Worm (Caenorhabditis elegans): Measurements from ENCODE around the gene F58B3.6.

F58B3.6 gene

DNA sequence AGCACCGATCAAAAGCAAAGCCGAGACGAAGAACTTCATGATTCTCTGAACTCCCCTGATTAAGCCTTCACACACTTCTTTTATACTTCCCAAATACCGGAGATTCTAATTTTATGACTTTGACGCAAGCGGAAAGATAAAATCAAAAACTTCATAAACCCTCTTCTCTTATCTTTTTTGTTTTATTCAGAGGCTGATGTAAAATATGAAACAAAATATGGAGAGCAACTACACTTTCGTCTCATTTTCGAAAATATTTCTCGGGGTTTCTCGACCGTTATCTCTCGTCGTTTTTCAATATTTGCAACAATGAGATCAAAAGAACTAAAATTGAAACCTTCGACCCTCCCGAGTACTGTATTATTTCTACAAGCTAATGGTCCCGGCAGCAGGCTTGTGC is 13.4 kb upstream of the F58B3.6 start, which contains the start of gene lys-4 (continued):
- TF ChIP-seq F37D6.2 (tag; optimal IDR thresholded peaks at IDR 0.05) (no peak), lim-7 (GFP tag; IDR thresholded peaks at IDR 0.05) (no peak), ceh-82 (tag; optimal IDR thresholded peaks at IDR 0.05) (no peak), hmg-1.1 (GFP tag; IDR thresholded peaks at IDR 0.05) (no peak)

DNA sequence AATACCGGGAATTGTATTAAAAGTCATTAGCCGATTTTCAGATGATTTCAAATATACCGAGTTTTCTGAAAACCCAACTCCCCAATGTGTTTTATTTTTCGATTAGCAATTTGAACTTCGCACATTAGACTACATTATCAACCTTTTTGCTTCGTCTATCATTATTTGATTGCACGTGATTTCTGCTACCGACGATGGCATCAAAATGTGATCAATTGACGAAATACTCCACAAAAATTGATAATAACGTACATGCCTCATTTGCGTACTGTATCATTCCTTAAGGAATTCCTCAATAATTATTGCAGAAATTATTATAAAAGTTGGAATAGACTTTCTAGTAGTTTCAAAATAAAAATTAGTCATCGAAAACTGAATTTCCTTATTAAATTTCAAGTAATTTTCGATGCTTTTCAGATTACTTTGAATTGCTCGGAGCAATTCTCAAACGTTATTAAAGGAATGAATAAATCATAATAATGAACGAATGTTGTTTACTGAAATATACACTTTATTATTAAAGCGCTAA is 12.6 kb upstream of the F58B3.6 start:
- peak; percentile 59 for TF ChIP-seq hlh-11 (tag; optimal IDR thresholded peaks at IDR 0.05)
- TF ChIP-seq daf-16 (GFP tag; optimal IDR thresholded peaks at IDR 0.05) = no peak
- peak; percentile 37 for TF ChIP-seq daf-16 (tag; optimal IDR thresholded peaks at IDR 0.05)
- peak; percentile 32 for TF ChIP-seq hlh-30 (tag; optimal IDR thresholded peaks at IDR 0.05; ENCODE audit: insufficient read depth)
- no peak for TF ChIP-seq nhr-10 (tag; optimal IDR thresholded peaks at IDR 0.05)
- TF ChIP-seq dve-1 (tag; optimal IDR thresholded peaks at IDR 0.05; ENCODE audit: insufficient read depth) = peak; percentile 67
- peak; percentile 65 for TF ChIP-seq pqm-1 (tag; optimal IDR thresholded peaks at IDR 0.05)
- no peak for TF ChIP-seq ama-1 (optimal IDR thresholded peaks at IDR 0.05)
- peak; percentile 61 for TF ChIP-seq nhr-28 (tag; optimal IDR thresholded peaks at IDR 0.05)
- TF ChIP-seq unc-62 (GFP tag; optimal IDR thresholded peaks at IDR 0.05 in 1 of 2) = peak in 1 of 2 experiments; percentile 88
- TF ChIP-seq unc-62 (tag; optimal IDR thresholded peaks at IDR 0.05) = no peak
- TF ChIP-seq aha-1 (tag) = peak; percentile 74
- TF ChIP-seq dmd-6 (GFP tag; IDR thresholded peaks at IDR 0.05) = peak; percentile 70

DNA sequence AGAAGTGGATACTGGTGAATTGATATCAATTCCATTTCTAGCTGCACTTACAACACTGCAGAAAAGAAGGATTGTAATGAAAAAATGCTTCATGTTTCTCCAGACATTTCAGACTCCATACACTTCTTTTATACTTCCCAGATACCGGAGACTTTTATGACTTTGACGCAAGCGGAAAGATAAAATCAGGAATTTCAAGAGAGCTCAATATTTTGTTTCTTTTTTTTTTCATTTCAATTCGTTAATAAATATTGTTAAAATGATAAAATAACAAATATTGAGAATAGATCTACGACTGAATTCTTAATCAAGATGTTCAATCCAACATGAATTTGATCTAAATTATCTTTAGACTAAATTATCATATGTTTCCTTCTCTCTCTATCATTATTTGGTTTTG is 11.0 kb upstream of the F58B3.6 start, which contains the start of gene lys-5:
Gene lys-5 (minus strand): TSS at position 101 of the 400 bp plus-strand sequence.
- TF ChIP-seq nhr-28 (tag; optimal IDR thresholded peaks at IDR 0.05) = no peak
- no peak for TF ChIP-seq arid-1 (GFP tag; conservative IDR thresholded peaks at IDR 0.05)
- TF ChIP-seq aha-1 (tag) = peak; percentile 41

DNA sequence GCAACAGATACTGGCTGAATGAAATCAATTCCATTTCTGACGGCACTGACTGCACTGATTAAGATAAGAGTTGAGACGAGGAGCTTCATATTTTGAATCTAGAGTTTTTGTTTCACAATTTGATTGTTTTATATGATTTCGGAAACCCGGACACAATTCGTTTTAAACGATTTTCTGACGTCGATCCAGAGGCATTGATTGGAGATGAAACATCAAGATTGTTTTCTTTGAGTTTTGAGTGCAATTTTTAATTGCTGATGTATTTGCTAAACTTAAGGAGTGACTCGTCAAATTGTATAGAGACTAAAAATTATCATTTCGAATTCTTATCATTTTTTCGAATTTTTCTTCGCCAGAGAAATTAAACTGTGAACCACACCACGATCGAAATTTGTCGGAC is 8.6 kb upstream of the F58B3.6 start, which contains the start of gene lys-6:
Gene lys-6 (minus strand): TSS at position 101 of the 400 bp plus-strand sequence.
- TF ChIP-seq daf-12 (tag; optimal IDR thresholded peaks at IDR 0.05) (no peak), zag-1 (tag; optimal IDR thresholded peaks at IDR 0.05) (no peak), nhr-48 (tag; optimal IDR thresholded peaks at IDR 0.05) (no peak), dmd-9 (GFP tag; IDR thresholded peaks at IDR 0.05) (no peak), unc-39 (tag; optimal IDR thresholded peaks at IDR 0.05) (no peak), hmg-1.1 (GFP tag; IDR thresholded peaks at IDR 0.05) (no peak), F49E8.2 (tag; optimal IDR thresholded peaks at IDR 0.05; ENCODE audit: borderline replicate concordance) (no peak), mes-2 (tag; optimal IDR thresholded peaks at IDR 0.05; ENCODE audit: poor library complexity, severe bottlenecking) (no peak), dmd-6 (GFP tag; IDR thresholded peaks at IDR 0.05) (no peak), ceh-32 (tag; optimal IDR thresholded peaks at IDR 0.05; ENCODE audit: poor library complexity) (no peak), Y75B8A.6 (GFP tag; IDR thresholded peaks at IDR 0.05) (no peak), jun-1 (tag; optimal IDR thresholded peaks at IDR 0.05) (no peak), hif-1 (tag; optimal IDR thresholded peaks at IDR 0.05) (no peak), lin-38 (GFP tag; IDR thresholded peaks at IDR 0.05) (no peak), T20F7.1 (GFP tag; optimal IDR thresholded peaks at IDR 0.05) (no peak), ces-1 (GFP tag; optimal IDR thresholded peaks at IDR 0.05) (no peak), hlh-30 (tag; optimal IDR thresholded peaks at IDR 0.05; ENCODE audit: insufficient read depth) (no peak), nhr-111 (GFP tag; optimal IDR thresholded peaks at IDR 0.05) (no peak), hlh-11 (tag; optimal IDR thresholded peaks at IDR 0.05) (no peak)

DNA sequence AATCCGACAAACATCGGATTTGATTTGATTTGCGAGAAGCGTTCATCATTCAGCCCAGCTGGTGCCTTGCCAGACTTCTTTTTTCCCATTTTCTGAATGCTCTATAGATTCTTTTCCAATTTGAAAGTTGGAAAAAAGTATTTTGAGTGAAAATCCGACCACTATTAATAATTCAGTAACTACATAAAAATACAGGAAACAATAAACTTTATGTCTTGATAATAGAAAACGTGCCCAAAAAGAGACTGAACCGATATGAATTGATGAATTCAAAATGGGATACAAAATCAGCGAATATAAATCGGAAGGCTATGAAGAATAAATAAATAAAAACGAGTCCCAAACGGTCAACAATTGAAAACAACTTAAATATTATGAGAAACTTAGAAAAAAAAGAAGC is 4.7 kb upstream of the F58B3.6 start, which contains the start of gene F58B3.4:
Gene F58B3.4 (minus strand): TSS at position 101 of the 400 bp plus-strand sequence.
- TF ChIP-seq snpc-1.2 (GFP tag; IDR thresholded peaks at IDR 0.05) (no peak), egl-43 (GFP tag; IDR thresholded peaks at IDR 0.05) (no peak), jun-1 (tag; optimal IDR thresholded peaks at IDR 0.05) (no peak), lir-3 (tag; optimal IDR thresholded peaks at IDR 0.05) (no peak)
